Worm (Caenorhabditis elegans): Measurements from ENCODE around the gene col-160.
"Not testable (repeated sequence)": the region's sequence is repeated elsewhere in the genome, so short reads cannot be mapped to it uniquely, and the experiment has no call there.

Gene col-160

DNA sequence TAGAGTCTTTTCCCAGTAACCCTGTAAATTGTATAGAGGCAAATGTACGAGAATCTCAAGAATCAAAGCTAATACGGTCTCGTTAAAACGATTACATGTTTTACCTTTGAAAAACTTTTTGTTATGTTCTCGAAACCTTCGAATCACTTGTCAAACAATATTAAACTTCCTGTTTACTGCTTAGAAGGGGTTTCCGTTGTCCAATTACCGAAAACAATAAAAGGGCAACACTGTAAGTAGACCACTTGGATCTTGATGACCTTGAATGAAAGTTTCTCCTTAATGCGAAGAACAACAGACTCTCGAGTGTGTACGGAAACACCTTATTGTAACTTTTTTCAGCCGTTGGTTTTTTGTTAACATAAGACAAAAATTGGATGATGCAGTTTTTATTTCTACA lies 1.4 kb downstream of the col-160 start (continued):
- TF ChIP-seq unc-62 (GFP tag; optimal IDR thresholded peaks at IDR 0.05 in 1 of 2): peak in 1 of 2 experiments; percentile 83
- TF ChIP-seq unc-62 (tag; optimal IDR thresholded peaks at IDR 0.05): peak; percentile 24
- no peak for TF ChIP-seq gei-8 (GFP tag; optimal IDR thresholded peaks at IDR 0.05)
- no peak for TF ChIP-seq ZK337.2 (GFP tag; IDR thresholded peaks at IDR 0.05)
- TF ChIP-seq daf-19 (GFP tag; conservative IDR thresholded peaks at IDR 0.05): no peak
- TF ChIP-seq fkh-10 (GFP tag; optimal IDR thresholded peaks at IDR 0.05): no peak
- TF ChIP-seq zip-11 (GFP tag; IDR thresholded peaks at IDR 0.05): no peak
- TF ChIP-seq hif-1 (tag; optimal IDR thresholded peaks at IDR 0.05): no peak
- TF ChIP-seq dve-1 (tag; optimal IDR thresholded peaks at IDR 0.05; ENCODE audit: insufficient read depth): peak; percentile 4
- no peak for TF ChIP-seq ceh-82 (tag; optimal IDR thresholded peaks at IDR 0.05)
- no peak for TF ChIP-seq zag-1 (tag; optimal IDR thresholded peaks at IDR 0.05)
- peak; percentile 72 for TF ChIP-seq nhr-6 (tag; optimal IDR thresholded peaks at IDR 0.05)
- TF ChIP-seq Y75B8A.6 (GFP tag; IDR thresholded peaks at IDR 0.05): no peak
- no peak for TF ChIP-seq snpc-4 (tag; optimal IDR thresholded peaks at IDR 0.05)
- no peak for TF ChIP-seq F37D6.2 (tag; optimal IDR thresholded peaks at IDR 0.05)
- TF ChIP-seq lsy-2 (tag; optimal IDR thresholded peaks at IDR 0.05): peak in 1 of 2 experiments; percentile 48
- TF ChIP-seq nhr-237 (tag; optimal IDR thresholded peaks at IDR 0.05): no peak
- no peak for TF ChIP-seq nhr-102 (tag; optimal IDR thresholded peaks at IDR 0.05)
- TF ChIP-seq ztf-7 (tag; optimal IDR thresholded peaks at IDR 0.05): no peak
- TF ChIP-seq nhr-42 (GFP tag; IDR thresholded peaks at IDR 0.05): no peak

DNA sequence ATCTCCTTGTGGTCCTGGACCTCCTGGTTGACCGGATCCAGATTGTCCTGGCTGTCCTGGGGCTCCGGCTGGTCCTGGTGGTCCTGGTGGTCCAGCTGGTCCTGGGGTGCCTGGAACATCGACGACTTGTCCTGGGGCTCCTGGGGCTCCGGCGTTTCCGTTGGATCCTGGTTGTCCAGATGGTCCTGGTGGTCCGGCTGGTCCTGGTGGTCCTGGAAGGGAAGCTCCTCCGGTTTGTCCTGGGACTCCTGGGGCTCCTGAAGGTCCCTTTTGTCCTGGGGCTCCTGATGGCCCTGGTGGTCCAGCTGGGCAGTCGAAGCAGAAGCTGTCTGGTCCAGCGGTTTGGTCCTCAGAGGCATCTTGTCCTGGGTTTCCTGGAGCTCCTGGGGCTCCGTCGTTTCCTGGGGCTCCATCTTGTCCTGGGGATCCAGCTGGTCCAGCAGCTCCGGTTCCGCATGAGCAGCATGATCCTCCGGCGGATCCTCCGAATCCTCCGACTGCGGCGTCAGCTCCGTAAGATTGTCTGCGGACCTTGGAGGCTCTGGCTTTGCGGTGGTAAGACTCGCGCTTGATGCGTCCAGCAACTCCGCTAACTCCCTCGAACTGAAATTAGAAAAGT lies 3.4 kb downstream of the col-160 start:
- TF ChIP-seq madf-5 (GFP tag; IDR thresholded peaks at IDR 0.05): 0 out of 4 replicates have a peak, but pooled peaks of 1 of the 2 experiments have one; percentile 45
- 0 out of 2 replicates have a peak, but pooled peaks have one; percentile 5 for TF ChIP-seq ceh-44 (GFP tag; IDR thresholded peaks at IDR 0.05)
- peak; percentile 34; the same call in 1 of the 2 replicates for TF ChIP-seq pha-4 (GFP tag; IDR thresholded peaks at IDR 0.05)
- TF ChIP-seq pha-4 (tag; optimal IDR thresholded peaks at IDR 0.05): not testable (repeated sequence)
- peak; percentile 15; the same call in 1 of the 2 replicates for TF ChIP-seq egl-43 (GFP tag; IDR thresholded peaks at IDR 0.05)
- peak; percentile 98 for TF ChIP-seq set-16 (GFP tag; IDR thresholded peaks at IDR 0.05)

DNA sequence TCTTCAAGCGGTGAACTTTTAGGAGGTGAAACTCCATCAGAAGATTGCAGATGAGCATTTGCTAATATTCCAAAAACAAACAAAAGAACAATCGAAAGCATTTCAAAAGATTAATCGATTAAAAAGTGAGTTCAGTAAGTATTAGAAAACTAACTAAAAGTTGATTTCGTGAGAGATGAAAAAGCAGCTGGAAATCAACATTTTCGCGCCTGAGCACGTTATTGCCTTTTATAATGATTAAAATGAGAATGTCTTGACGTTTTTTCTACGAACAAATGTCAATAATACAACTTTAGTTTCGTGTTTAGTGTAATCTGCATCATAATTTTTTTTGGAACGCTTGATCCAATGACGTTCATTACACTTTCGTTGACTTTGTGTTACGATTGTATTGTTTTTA lies 4.2 kb downstream of the col-160 start, which contains the start of gene F57B1.9:
TSS of gene F57B1.9 (minus strand) at position 101 of the 400 bp plus-strand sequence.
- peak; percentile 19; the same call in 1 of the 2 replicates for TF ChIP-seq T26A8.4 (GFP tag; IDR thresholded peaks at IDR 0.05)
- peak; percentile 28 for TF ChIP-seq nhr-10 (tag; optimal IDR thresholded peaks at IDR 0.05)
- no peak for TF ChIP-seq php-3 (GFP tag; IDR thresholded peaks at IDR 0.05)

DNA sequence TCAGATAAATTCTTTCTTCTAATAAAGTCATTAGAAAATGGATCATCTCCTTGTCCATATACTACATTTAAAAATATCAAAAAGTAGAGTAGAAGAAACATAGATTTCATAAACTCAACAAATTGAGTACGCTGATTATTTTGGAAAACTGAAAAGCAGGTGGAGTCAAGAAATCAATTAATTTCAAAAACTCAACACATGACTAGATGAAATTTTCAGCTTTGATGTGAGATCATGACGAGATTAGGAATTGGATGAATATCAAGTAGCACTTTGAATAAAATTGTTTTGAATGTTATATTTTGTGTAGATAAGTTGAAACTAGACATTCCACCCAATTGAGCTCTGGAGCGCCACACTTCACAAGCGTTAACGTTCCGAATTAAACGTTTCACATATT lies 6.4 kb downstream of the col-160 start, which contains the start of gene F57B1.1:
TSS of gene F57B1.1 (minus strand) at position 101 of the 400 bp plus-strand sequence.
- TF ChIP-seq gei-8 (GFP tag; optimal IDR thresholded peaks at IDR 0.05) (no peak), zag-1 (tag; optimal IDR thresholded peaks at IDR 0.05) (no peak), pha-4 (GFP tag; IDR thresholded peaks at IDR 0.05) (no peak), pha-4 (tag; optimal IDR thresholded peaks at IDR 0.05) (no peak), ceh-44 (GFP tag; IDR thresholded peaks at IDR 0.05) (no peak), nhr-10 (tag; optimal IDR thresholded peaks at IDR 0.05) (no peak), madf-5 (GFP tag; IDR thresholded peaks at IDR 0.05) (no peak), ZK546.5 (tag; optimal IDR thresholded peaks at IDR 0.05) (no peak), ceh-28 (tag; optimal IDR thresholded peaks at IDR 0.05) (no peak), fkh-10 (GFP tag; optimal IDR thresholded peaks at IDR 0.05) (no peak), nhr-76 (tag; optimal IDR thresholded peaks at IDR 0.05) (no peak), hmg-1.1 (GFP tag; IDR thresholded peaks at IDR 0.05) (no peak), ztf-7 (tag; optimal IDR thresholded peaks at IDR 0.05) (no peak), egl-27 (tag; optimal IDR thresholded peaks at IDR 0.05) (no peak), daf-12 (tag; optimal IDR thresholded peaks at IDR 0.05) (no peak), zfp-2 (tag; optimal IDR thresholded peaks at IDR 0.05) (no peak)
